Worm (Caenorhabditis elegans): ENCODE data around the gene C46C2.2.

- TF ChIP-seq ama-1 (optimal IDR thresholded peaks at IDR 0.05) = no peak
- TF ChIP-seq tbx-11 (GFP tag; IDR thresholded peaks at IDR 0.05) = no peak
- TF ChIP-seq hnd-1 (tag; optimal IDR thresholded peaks at IDR 0.05) = no peak
- no peak for TF ChIP-seq sea-1 (GFP tag; conservative IDR thresholded peaks at IDR 0.05)
- TF ChIP-seq pes-1 (GFP tag; IDR thresholded peaks at IDR 0.05) = no peak
- no peak for TF ChIP-seq ceh-13 (GFP tag; optimal IDR thresholded peaks at IDR 0.05)
- TF ChIP-seq flt-1 (GFP tag; IDR thresholded peaks at IDR 0.05) = no peak
- TF ChIP-seq tbx-37 (GFP tag; conservative IDR thresholded peaks at IDR 0.05) = no peak
These were observed 15.1 kb downstream of the C46C2.2 start, which contains the start of gene Y11D7A.3 for ce11 chrIV:9232421-9233141.

Measured in whole organism, early embryonic.